Fruit fly (Drosophila melanogaster): Measurements from ENCODE around the gene CG45075.

Gene CG45075

dm6 chr2L:6078757-6079351 lies 12.4 kb upstream of the CG45075 start (continued):
- TF ChIP-seq Antp (GFP tag; optimal IDR thresholded peaks at IDR 0.05): no peak
- TF ChIP-seq CG7372 (GFP tag; IDR thresholded peaks at IDR 0.05): no peak
- TF ChIP-seq CG10366 (GFP tag; IDR thresholded peaks at IDR 0.05): no peak
- no peak for TF ChIP-seq CG12659 (GFP tag; optimal IDR thresholded peaks at IDR 0.05)
- peak; percentile 46 for TF ChIP-seq kah (GFP tag; optimal IDR thresholded peaks at IDR 0.05)
- peak; percentile 94 for TF ChIP-seq gcm (GFP tag; optimal IDR thresholded peaks at IDR 0.05)
- no peak for TF ChIP-seq MBD-R2 (GFP tag; IDR thresholded peaks at IDR 0.05)
- no peak for TF ChIP-seq Nf-YC (tag; optimal IDR thresholded peaks at IDR 0.05)
- no peak for TF ChIP-seq pita (GFP tag; optimal IDR thresholded peaks at IDR 0.05)
- no peak for TF ChIP-seq CG34376 (GFP tag; optimal IDR thresholded peaks at IDR 0.05)
- no peak for TF ChIP-seq peb (GFP tag; IDR thresholded peaks at IDR 0.05)
- TF ChIP-seq Hmx (GFP tag; optimal IDR thresholded peaks at IDR 0.05): no peak
- no peak for TF ChIP-seq trem (tag; optimal IDR thresholded peaks at IDR 0.05)
- no peak for TF ChIP-seq HLH4C (GFP tag; IDR thresholded peaks at IDR 0.05; ENCODE audit: partially characterized antibody)
- TF ChIP-seq CG31365 (tag; optimal IDR thresholded peaks at IDR 0.05): no peak
- TF ChIP-seq CG9797 (GFP tag; optimal IDR thresholded peaks at IDR 0.05): no peak
- no peak for TF ChIP-seq CG43689 (GFP tag; IDR thresholded peaks at IDR 0.05)
- no peak for TF ChIP-seq CG12236 (GFP tag; optimal IDR thresholded peaks at IDR 0.05)
- TF ChIP-seq CG11456 (GFP tag; IDR thresholded peaks at IDR 0.05): no peak
- no peak for TF ChIP-seq CG6272 (GFP tag; IDR thresholded peaks at IDR 0.05)
- TF ChIP-seq CG3407 (GFP tag; optimal IDR thresholded peaks at IDR 0.05): no peak
- TF ChIP-seq CG17359 (tag; optimal IDR thresholded peaks at IDR 0.05): no peak
- TF ChIP-seq CG15269 (tag; optimal IDR thresholded peaks at IDR 0.05): no peak
- TF ChIP-seq CG17912 (GFP tag; optimal IDR thresholded peaks at IDR 0.05): no peak
- TF ChIP-seq sens-2 (GFP tag; IDR thresholded peaks at IDR 0.05): no peak
- no peak for TF ChIP-seq CG33213 (GFP tag; optimal IDR thresholded peaks at IDR 0.05)
- TF ChIP-seq CG13624 (GFP tag; optimal IDR thresholded peaks at IDR 0.05): no peak
- no peak for TF ChIP-seq CG12769 (tag; optimal IDR thresholded peaks at IDR 0.05)
- TF ChIP-seq cg (GFP tag; optimal IDR thresholded peaks at IDR 0.05): peak; percentile 82
- TF ChIP-seq CG11723 (GFP tag; optimal IDR thresholded peaks at IDR 0.05): peak; percentile 20
- no peak for TF ChIP-seq Hmr (GFP tag; optimal IDR thresholded peaks at IDR 0.05)
- TF ChIP-seq CG7839 (tag; optimal IDR thresholded peaks at IDR 0.05): no peak
- no peak for TF ChIP-seq CG6765 (GFP tag; optimal IDR thresholded peaks at IDR 0.05)
- TF ChIP-seq luna (GFP tag; optimal IDR thresholded peaks at IDR 0.05): no peak
- no peak for TF ChIP-seq CG16779 (GFP tag; IDR thresholded peaks at IDR 0.05)
- TF ChIP-seq otp (GFP tag; IDR thresholded peaks at IDR 0.05): 0 out of 3 replicates have a peak, but pooled peaks have one; percentile 36
- peak in 1 of 2 experiments; percentile 98 for TF ChIP-seq tll (GFP tag; optimal IDR thresholded peaks at IDR 0.05)
- no peak for TF ChIP-seq CG17186 (GFP tag; optimal IDR thresholded peaks at IDR 0.05)
- TF ChIP-seq Awh (GFP tag; IDR thresholded peaks at IDR 0.05): 0 out of 2 replicates have a peak, but pooled peaks have one; percentile 14
- TF ChIP-seq sc (optimal IDR thresholded peaks at IDR 0.05): no peak
- TF ChIP-seq sc (GFP tag; optimal IDR thresholded peaks at IDR 0.05): no peak
- TF ChIP-seq CkIIα-i1 (GFP tag; IDR thresholded peaks at IDR 0.05): no peak
- TF ChIP-seq Ets65A (GFP tag): peak; percentile 29
- no peak for TF ChIP-seq B-H2 (GFP tag; optimal IDR thresholded peaks at IDR 0.05)
- TF ChIP-seq HmgD (GFP tag; optimal IDR thresholded peaks at IDR 0.05): peak; percentile 58
- TF ChIP-seq CG17385 (GFP tag; optimal IDR thresholded peaks at IDR 0.05): peak; percentile 79
- TF ChIP-seq CG3281 (GFP tag; optimal IDR thresholded peaks at IDR 0.05): no peak
- no peak for TF ChIP-seq CG31441 (GFP tag; IDR thresholded peaks at IDR 0.05)
- TF ChIP-seq CTCF (GFP tag; optimal IDR thresholded peaks at IDR 0.05): no peak
- no peak for TF ChIP-seq ash1 (GFP tag; optimal IDR thresholded peaks at IDR 0.05)
- TF ChIP-seq ranshi (GFP tag; IDR thresholded peaks at IDR 0.05): no peak
- no peak; the same call in 1 of the 2 replicates for TF ChIP-seq CG32767 (GFP tag; IDR thresholded peaks at IDR 0.05)

Data from whole organism, embryonic.